ENCODE assay signal across 5 fruit fly cellular contexts in genomic region chr2L:18948065-18948723, dm6.
TF ChIP-seq lines count a peak whose summit lies in the region.

No protein-coding gene starts in this region.

- no peak for TF ChIP-seq CTCF in whole organism, embryonic (GFP tag; optimal IDR thresholded peaks at IDR 0.05; lab: Kevin White, UChicago)

TF ChIP-seq in whole organism, adult, 20 proteins besides CTCF, POLR2A, EP300 and RAD21:
- TF ChIP-seq CG33017 (tag; optimal IDR thresholded peaks at IDR 0.05; lab: Kevin White, UChicago), result no peak
- no peak for TF ChIP-seq Clk (GFP tag; optimal IDR thresholded peaks at IDR 0.05; lab: Kevin White, UChicago)
- no peak for TF ChIP-seq CG7045 (GFP tag; optimal IDR thresholded peaks at IDR 0.05; lab: Kevin White, UChicago)
- peak; percentile 19 for TF ChIP-seq tj (GFP tag; optimal IDR thresholded peaks at IDR 0.05; lab: Kevin White, UChicago)
- TF ChIP-seq CG7101 (tag; optimal IDR thresholded peaks at IDR 0.05; lab: Kevin White, UChicago), result peak; percentile 0
- no peak for TF ChIP-seq kay (GFP tag; lab: Kevin White, UChicago; ENCODE audit: borderline replicate concordance)
- TF ChIP-seq Hr96 (GFP tag; optimal IDR thresholded peaks at IDR 0.05; lab: Kevin White, UChicago), result no peak
- TF ChIP-seq CG11617 (GFP tag; optimal IDR thresholded peaks at IDR 0.05; lab: Kevin White, UChicago), result no peak
- no peak for TF ChIP-seq CG5204 (GFP tag; optimal IDR thresholded peaks at IDR 0.05; lab: Kevin White, UChicago)
- no peak for TF ChIP-seq Mnt (GFP tag; optimal IDR thresholded peaks at IDR 0.05; lab: Kevin White, UChicago)
- TF ChIP-seq Crg-1 (GFP tag; optimal IDR thresholded peaks at IDR 0.05; lab: Kevin White, UChicago), result no peak
- no peak for TF ChIP-seq cic (GFP tag; optimal IDR thresholded peaks at IDR 0.05; lab: Kevin White, UChicago)
- no peak for TF ChIP-seq CG12768 (GFP tag; optimal IDR thresholded peaks at IDR 0.05; lab: Kevin White, UChicago)
TF ChIP-seq in whole organism, adult: peak in this region for 2.

TF ChIP-seq in whole organism, embryonic, 481 proteins besides CTCF, POLR2A, EP300 and RAD21 (continues in another document):
- TF ChIP-seq schlank (tag; optimal IDR thresholded peaks at IDR 0.05; lab: Kevin White, UChicago) (no peak), mam (GFP tag; optimal IDR thresholded peaks at IDR 0.05; lab: Kevin White, UChicago) (no peak), nerfin-2 (GFP tag; IDR thresholded peaks at IDR 0.05; lab: Robert Waterston, UW; ENCODE audit: partially characterized antibody) (no peak), stwl (tag; optimal IDR thresholded peaks at IDR 0.05; lab: Kevin White, UChicago) (no peak), Drgx (GFP tag; IDR thresholded peaks at IDR 0.05; lab: Robert Waterston, UW) (peak; percentile 66; the same call in 1 of the 2 replicates), CG12744 (GFP tag; optimal IDR thresholded peaks at IDR 0.05; lab: Kevin White, UChicago) (no peak), CG7963 (GFP tag; IDR thresholded peaks at IDR 0.05; lab: Robert Waterston, UW; ENCODE audit: partially characterized antibody) (no peak), Six4 (GFP tag; optimal IDR thresholded peaks at IDR 0.05; lab: Kevin White, UChicago) (peak; percentile 64), Sry-β (GFP tag; optimal IDR thresholded peaks at IDR 0.05; lab: Kevin White, UChicago) (no peak), Ets97D (GFP tag; optimal IDR thresholded peaks at IDR 0.05; lab: Kevin White, UChicago) (no peak), Ada2b (GFP tag; IDR thresholded peaks at IDR 0.05; lab: Robert Waterston, UW) (no peak), klu (GFP tag; IDR thresholded peaks at IDR 0.05; lab: Robert Waterston, UW) (no peak), Asciz (GFP tag; optimal IDR thresholded peaks at IDR 0.05; lab: Kevin White, UChicago) (peak; percentile 61), CG6689 (GFP tag; IDR thresholded peaks at IDR 0.05; lab: Robert Waterston, UW) (peak; percentile 74), CG3163 (GFP tag; optimal IDR thresholded peaks at IDR 0.05; lab: Kevin White, UChicago) (no peak), CG17361 (GFP tag; IDR thresholded peaks at IDR 0.05; lab: Robert Waterston, UW) (peak; percentile 82), CG11695 (GFP tag; IDR thresholded peaks at IDR 0.05; lab: Robert Waterston, UW) (no peak), ranshi (GFP tag; IDR thresholded peaks at IDR 0.05; lab: Robert Waterston, UW) (peak; percentile 19; the same call in 1 of the 2 replicates), CG17802 (tag; optimal IDR thresholded peaks at IDR 0.05; lab: Kevin White, UChicago) (peak; percentile 45), sug (tag; optimal IDR thresholded peaks at IDR 0.05; lab: Kevin White, UChicago) (no peak)

TF ChIP-seq in whole organism, prepupa, 60 proteins besides CTCF, POLR2A, EP300 and RAD21 (continues in another document):
- TF ChIP-seq eg (GFP tag; IDR thresholded peaks at IDR 0.05; lab: Robert Waterston, UW) (peak; percentile 52; the same call in 2 of the 3 replicates), CG11902 (GFP tag; optimal IDR thresholded peaks at IDR 0.05; lab: Kevin White, UChicago) (peak; percentile 43), CG4318 (GFP tag; optimal IDR thresholded peaks at IDR 0.05; lab: Kevin White, UChicago) (peak; percentile 59), Blimp-1 (GFP tag; optimal IDR thresholded peaks at IDR 0.05; lab: Kevin White, UChicago) (peak; percentile 38), vri (GFP tag; optimal IDR thresholded peaks at IDR 0.05; lab: Kevin White, UChicago) (peak; percentile 79), CG3032 (tag; optimal IDR thresholded peaks at IDR 0.05; lab: Kevin White, UChicago) (peak; percentile 89), achi (GFP tag; optimal IDR thresholded peaks at IDR 0.05; lab: Kevin White, UChicago) (peak; percentile 83), Ets21C (GFP tag; optimal IDR thresholded peaks at IDR 0.05; lab: Kevin White, UChicago) (peak; percentile 64), CG32006 (GFP tag; optimal IDR thresholded peaks at IDR 0.05; lab: Kevin White, UChicago) (peak; percentile 88), OdsH (GFP tag; optimal IDR thresholded peaks at IDR 0.05; lab: Kevin White, UChicago) (peak; percentile 84), CG8632 (GFP tag; optimal IDR thresholded peaks at IDR 0.05; lab: Kevin White, UChicago) (peak; percentile 86), Lpt (GFP tag; optimal IDR thresholded peaks at IDR 0.05; lab: Kevin White, UChicago) (peak; percentile 85), pdm3 (GFP tag; optimal IDR thresholded peaks at IDR 0.05; lab: Kevin White, UChicago) (peak; percentile 89), CG11294 (GFP tag; IDR thresholded peaks at IDR 0.05; lab: Robert Waterston, UW) (no peak), ss (GFP tag; optimal IDR thresholded peaks at IDR 0.05; lab: Kevin White, UChicago) (peak; percentile 84 to 85), esn (GFP tag; optimal IDR thresholded peaks at IDR 0.05; lab: Kevin White, UChicago) (peak; percentile 92), Gug (GFP tag; IDR thresholded peaks at IDR 0.05; lab: Robert Waterston, UW) (peak; percentile 55), CG31627 (GFP tag; optimal IDR thresholded peaks at IDR 0.05; lab: Kevin White, UChicago) (peak; percentile 81), CG6808 (GFP tag; optimal IDR thresholded peaks at IDR 0.05; lab: Kevin White, UChicago) (peak; percentile 89), CG15336 (GFP tag; IDR thresholded peaks at IDR 0.05; lab: Robert Waterston, UW) (peak; percentile 87)

TF ChIP-seq in whole organism, pupa, 21 proteins besides CTCF, POLR2A, EP300 and RAD21:
- TF ChIP-seq CG13204 (GFP tag; optimal IDR thresholded peaks at IDR 0.05; lab: Kevin White, UChicago) (peak; percentile 80), EcR (GFP tag; optimal IDR thresholded peaks at IDR 0.05; lab: Kevin White, UChicago) (no peak), CG12605 (GFP tag; IDR thresholded peaks at IDR 0.05; lab: Robert Waterston, UW) (peak; percentile 42; the same call in 1 of the 2 replicates), CG34367 (tag; optimal IDR thresholded peaks at IDR 0.05; lab: Kevin White, UChicago) (peak; percentile 86), Ets98B (GFP tag; IDR thresholded peaks at IDR 0.05; lab: Robert Waterston, UW) (peak; percentile 30; the same call in 1 of the 2 replicates), rn (GFP tag; IDR thresholded peaks at IDR 0.05; lab: Robert Waterston, UW) (peak; percentile 50; the same call in 1 of the 2 replicates), CG4496 (GFP tag; IDR thresholded peaks at IDR 0.05; lab: Robert Waterston, UW) (peak; percentile 80), Pif1B (GFP tag; optimal IDR thresholded peaks at IDR 0.05; lab: Kevin White, UChicago) (peak; percentile 83), CG17806 (tag; optimal IDR thresholded peaks at IDR 0.05; lab: Kevin White, UChicago) (peak; percentile 82), CG8301 (tag; optimal IDR thresholded peaks at IDR 0.05; lab: Kevin White, UChicago) (peak; percentile 81), CG10348 (GFP tag; IDR thresholded peaks at IDR 0.05; lab: Robert Waterston, UW) (no peak), Pif1A (GFP tag; optimal IDR thresholded peaks at IDR 0.05; lab: Kevin White, UChicago) (peak; percentile 82), D1 (tag; optimal IDR thresholded peaks at IDR 0.05; lab: Kevin White, UChicago) (peak; percentile 69), fd96Ca (GFP tag; IDR thresholded peaks at IDR 0.05; lab: Robert Waterston, UW) (peak; percentile 15; the same call in 1 of the 3 replicates), Snoo (tag; optimal IDR thresholded peaks at IDR 0.05; lab: Kevin White, UChicago) (peak; percentile 75), CG32121 (GFP tag; IDR thresholded peaks at IDR 0.05; lab: Robert Waterston, UW) (0 out of 2 replicates have a peak, but pooled peaks have one; percentile 37), CG15710 (tag; optimal IDR thresholded peaks at IDR 0.05; lab: Kevin White, UChicago) (peak; percentile 94), gl (tag; optimal IDR thresholded peaks at IDR 0.05; lab: Kevin White, UChicago) (peak; percentile 54), CG14655 (GFP tag; optimal IDR thresholded peaks at IDR 0.05; lab: Kevin White, UChicago) (peak; percentile 91), CG8159 (tag; optimal IDR thresholded peaks at IDR 0.05; lab: Kevin White, UChicago) (peak; percentile 90), CG9948 (tag; optimal IDR thresholded peaks at IDR 0.05; lab: Kevin White, UChicago) (peak; percentile 90)

TF ChIP-seq in whole organism, wandering third instar larva, 38 proteins besides CTCF, POLR2A, EP300 and RAD21 (continues in another document):
- TF ChIP-seq OdsH (GFP tag; optimal IDR thresholded peaks at IDR 0.05; lab: Kevin White, UChicago) (peak; percentile 83), foxo (GFP tag; optimal IDR thresholded peaks at IDR 0.05; lab: Kevin White, UChicago) (peak in 1 of 2 experiments; percentile 81), br (GFP tag; optimal IDR thresholded peaks at IDR 0.05; lab: Kevin White, UChicago) (peak; percentile 84), h (GFP tag; optimal IDR thresholded peaks at IDR 0.05; lab: Kevin White, UChicago) (peak; percentile 85), tai (GFP tag; optimal IDR thresholded peaks at IDR 0.05; lab: Kevin White, UChicago) (no peak), lola (GFP tag; optimal IDR thresholded peaks at IDR 0.05; lab: Kevin White, UChicago) (no peak), sage (GFP tag; optimal IDR thresholded peaks at IDR 0.05; lab: Kevin White, UChicago) (no peak), rgr (GFP tag; optimal IDR thresholded peaks at IDR 0.05; lab: Kevin White, UChicago) (peak; percentile 68), Myc (optimal IDR thresholded peaks at IDR 0.05; lab: Kevin White, UChicago) (no peak), Hnf4 (GFP tag; optimal IDR thresholded peaks at IDR 0.05; lab: Kevin White, UChicago) (peak; percentile 70), GATAd (GFP tag; optimal IDR thresholded peaks at IDR 0.05; lab: Kevin White, UChicago) (no peak), jim (GFP tag; optimal IDR thresholded peaks at IDR 0.05; lab: Kevin White, UChicago) (no peak), dmrt93B (GFP tag; optimal IDR thresholded peaks at IDR 0.05; lab: Kevin White, UChicago) (peak; percentile 56), dl (GFP tag; optimal IDR thresholded peaks at IDR 0.05; lab: Kevin White, UChicago; ENCODE audit: insufficient read depth in 1 of 2, partially characterized antibody in 2 of 2) (no peak), Jra (GFP tag; optimal IDR thresholded peaks at IDR 0.05; lab: Kevin White, UChicago) (peak; percentile 27), CG32264 (GFP tag; optimal IDR thresholded peaks at IDR 0.05; lab: Kevin White, UChicago) (peak; percentile 11), ey (GFP tag; optimal IDR thresholded peaks at IDR 0.05; lab: Kevin White, UChicago) (peak; percentile 80), fru (GFP tag; optimal IDR thresholded peaks at IDR 0.05; lab: Kevin White, UChicago) (peak; percentile 68), pan (optimal IDR thresholded peaks at IDR 0.05; lab: Kevin White, UChicago) (no peak), dsf (GFP tag; optimal IDR thresholded peaks at IDR 0.05; lab: Kevin White, UChicago; ENCODE audit: borderline replicate concordance) (peak; percentile 6), Mio (GFP tag; optimal IDR thresholded peaks at IDR 0.05; lab: Kevin White, UChicago) (no peak), psq (GFP tag; optimal IDR thresholded peaks at IDR 0.05; lab: Kevin White, UChicago) (peak; percentile 84), Hr83 (GFP tag; optimal IDR thresholded peaks at IDR 0.05; lab: Kevin White, UChicago; ENCODE audit: poor library complexity, severe bottlenecking) (no peak), HLH106 (tag; optimal IDR thresholded peaks at IDR 0.05; lab: Kevin White, UChicago) (peak; percentile 83), Dfd (GFP tag; optimal IDR thresholded peaks at IDR 0.05; lab: Kevin White, UChicago) (no peak)
